Comparison of ENCODE assay signal across 1 fruit fly cellular context in genomic region chr3L:13412200-13412885, dm6.
TF ChIP-seq lines count a peak whose summit lies in the region.

Gene CG10222 (minus strand): TSS chr3L:13412453.
Gene flr (plus strand): TSS chr3L:13412843.

TF ChIP-seq in whole organism, embryonic, 481 proteins besides CTCF, POLR2A, EP300 and RAD21 (continued from another document and continues in another):
- TF ChIP-seq Dek (tag; optimal IDR thresholded peaks at IDR 0.05; lab: Kevin White, UChicago): no peak
- no peak for TF ChIP-seq chn (GFP tag; optimal IDR thresholded peaks at IDR 0.05; lab: Kevin White, UChicago)
- no peak for TF ChIP-seq pros (GFP tag; optimal IDR thresholded peaks at IDR 0.05; lab: Kevin White, UChicago)
- TF ChIP-seq CG13624 (GFP tag; optimal IDR thresholded peaks at IDR 0.05; lab: Kevin White, UChicago): no peak
- no peak for TF ChIP-seq CG9797 (GFP tag; optimal IDR thresholded peaks at IDR 0.05; lab: Kevin White, UChicago)
- TF ChIP-seq NC2α (GFP tag; optimal IDR thresholded peaks at IDR 0.05; lab: Kevin White, UChicago): no peak
- TF ChIP-seq nom (GFP tag; optimal IDR thresholded peaks at IDR 0.05; lab: Kevin White, UChicago): no peak
- TF ChIP-seq org-1 (GFP tag; optimal IDR thresholded peaks at IDR 0.05; lab: Kevin White, UChicago): no peak
- TF ChIP-seq az2 (GFP tag; optimal IDR thresholded peaks at IDR 0.05; lab: Kevin White, UChicago): no peak
- peak; percentile 98 for TF ChIP-seq Kr (GFP tag; optimal IDR thresholded peaks at IDR 0.05; lab: Kevin White, UChicago)
- TF ChIP-seq CG12744 (GFP tag; optimal IDR thresholded peaks at IDR 0.05; lab: Kevin White, UChicago): no peak
- peak; percentile 30 for TF ChIP-seq CG10543 (GFP tag; optimal IDR thresholded peaks at IDR 0.05; lab: Kevin White, UChicago)
- no peak for TF ChIP-seq CG15011 (GFP tag; optimal IDR thresholded peaks at IDR 0.05; lab: Kevin White, UChicago)
- no peak for TF ChIP-seq CG9437 (GFP tag; optimal IDR thresholded peaks at IDR 0.05; lab: Kevin White, UChicago)
- TF ChIP-seq fd3F (GFP tag; optimal IDR thresholded peaks at IDR 0.05; lab: Kevin White, UChicago): no peak
- TF ChIP-seq HLH4C (GFP tag; IDR thresholded peaks at IDR 0.05; lab: Robert Waterston, UW; ENCODE audit: partially characterized antibody): peak; percentile 82
- no peak for TF ChIP-seq lov (optimal IDR thresholded peaks at IDR 0.05; lab: Kevin White, UChicago)
- no peak for TF ChIP-seq lov (GFP tag; IDR thresholded peaks at IDR 0.05; lab: Robert Waterston, UW)
- TF ChIP-seq ranshi (GFP tag; IDR thresholded peaks at IDR 0.05; lab: Robert Waterston, UW): no peak
- no peak for TF ChIP-seq Xrp1 (GFP tag; IDR thresholded peaks at IDR 0.05; lab: Robert Waterston, UW)
- peak; percentile 6 for TF ChIP-seq grau (tag; optimal IDR thresholded peaks at IDR 0.05; lab: Kevin White, UChicago)
- no peak for TF ChIP-seq chif (GFP tag; optimal IDR thresholded peaks at IDR 0.05; lab: Kevin White, UChicago)
- no peak for TF ChIP-seq CG13123 (GFP tag; optimal IDR thresholded peaks at IDR 0.05; lab: Kevin White, UChicago)
- peak; percentile 17 for TF ChIP-seq CG10147 (GFP tag; optimal IDR thresholded peaks at IDR 0.05; lab: Kevin White, UChicago)
- no peak for TF ChIP-seq bcd (GFP tag; optimal IDR thresholded peaks at IDR 0.05; lab: Kevin White, UChicago)
- TF ChIP-seq odd (GFP tag; optimal IDR thresholded peaks at IDR 0.05; lab: Kevin White, UChicago): no peak
- TF ChIP-seq CG7987 (GFP tag; optimal IDR thresholded peaks at IDR 0.05; lab: Kevin White, UChicago): no peak
- no peak for TF ChIP-seq CG43689 (GFP tag; IDR thresholded peaks at IDR 0.05; lab: Robert Waterston, UW)
- no peak for TF ChIP-seq Six4 (GFP tag; optimal IDR thresholded peaks at IDR 0.05; lab: Kevin White, UChicago)
- TF ChIP-seq NC2β (GFP tag; optimal IDR thresholded peaks at IDR 0.05; lab: Kevin White, UChicago): no peak
- no peak for TF ChIP-seq kah (GFP tag; optimal IDR thresholded peaks at IDR 0.05; lab: Kevin White, UChicago)
- no peak for TF ChIP-seq disco-r (GFP tag; optimal IDR thresholded peaks at IDR 0.05; lab: Kevin White, UChicago)
- no peak for TF ChIP-seq Vsx1 (GFP tag; optimal IDR thresholded peaks at IDR 0.05; lab: Kevin White, UChicago)
- no peak for TF ChIP-seq Aef1 (GFP tag; IDR thresholded peaks at IDR 0.05; lab: Robert Waterston, UW)
- TF ChIP-seq sug (tag; optimal IDR thresholded peaks at IDR 0.05; lab: Kevin White, UChicago): peak; percentile 8
- TF ChIP-seq D19A (tag; optimal IDR thresholded peaks at IDR 0.05; lab: Kevin White, UChicago): no peak
- no peak for TF ChIP-seq C15 (GFP tag; IDR thresholded peaks at IDR 0.05; lab: Robert Waterston, UW)
- TF ChIP-seq CG8281 (tag; optimal IDR thresholded peaks at IDR 0.05; lab: Kevin White, UChicago): no peak
- TF ChIP-seq CG6272 (GFP tag; IDR thresholded peaks at IDR 0.05; lab: Robert Waterston, UW): no peak
- no peak for TF ChIP-seq CG4360 (GFP tag; IDR thresholded peaks at IDR 0.05; lab: Robert Waterston, UW)
- TF ChIP-seq dm (GFP tag; optimal IDR thresholded peaks at IDR 0.05; lab: Kevin White, UChicago): no peak
- TF ChIP-seq tin (GFP tag; optimal IDR thresholded peaks at IDR 0.05; lab: Kevin White, UChicago): no peak
- no peak for TF ChIP-seq CG17359 (tag; optimal IDR thresholded peaks at IDR 0.05; lab: Kevin White, UChicago)
- TF ChIP-seq gt (GFP tag; IDR thresholded peaks at IDR 0.05; lab: Robert Waterston, UW): no peak
- TF ChIP-seq CG1647 (GFP tag; optimal IDR thresholded peaks at IDR 0.05; lab: Kevin White, UChicago): no peak
- no peak for TF ChIP-seq CG7839 (tag; optimal IDR thresholded peaks at IDR 0.05; lab: Kevin White, UChicago)
- no peak for TF ChIP-seq CG12942 (GFP tag; optimal IDR thresholded peaks at IDR 0.05; lab: Kevin White, UChicago)
- TF ChIP-seq dpn (GFP tag; optimal IDR thresholded peaks at IDR 0.05; lab: Kevin White, UChicago): no peak
- TF ChIP-seq fu2 (GFP tag; optimal IDR thresholded peaks at IDR 0.05; lab: Kevin White, UChicago): no peak
- TF ChIP-seq ems (GFP tag; optimal IDR thresholded peaks at IDR 0.05; lab: Kevin White, UChicago): no peak
- peak; percentile 58 for TF ChIP-seq CG14710 (tag; optimal IDR thresholded peaks at IDR 0.05; lab: Kevin White, UChicago)
- TF ChIP-seq CG8290 (GFP tag; optimal IDR thresholded peaks at IDR 0.05; lab: Kevin White, UChicago): peak; percentile 29
- no peak for TF ChIP-seq CG8290 (tag; optimal IDR thresholded peaks at IDR 0.05; lab: Kevin White, UChicago)
- TF ChIP-seq Nf-YC (tag; optimal IDR thresholded peaks at IDR 0.05; lab: Kevin White, UChicago): peak; percentile 35
- TF ChIP-seq dimm (GFP tag; IDR thresholded peaks at IDR 0.05; lab: Robert Waterston, UW): no peak
- no peak for TF ChIP-seq CG6254 (GFP tag; optimal IDR thresholded peaks at IDR 0.05; lab: Kevin White, UChicago)
- TF ChIP-seq Atf6 (GFP tag; IDR thresholded peaks at IDR 0.05; lab: Robert Waterston, UW): no peak
- TF ChIP-seq CG10431 (GFP tag; optimal IDR thresholded peaks at IDR 0.05; lab: Kevin White, UChicago): no peak
- TF ChIP-seq eyg (GFP tag; optimal IDR thresholded peaks at IDR 0.05; lab: Kevin White, UChicago): no peak
- TF ChIP-seq CG1024 (GFP tag; IDR thresholded peaks at IDR 0.05; lab: Robert Waterston, UW): no peak
- no peak for TF ChIP-seq CG18764 (GFP tag; optimal IDR thresholded peaks at IDR 0.05; lab: Kevin White, UChicago)
- no peak for TF ChIP-seq Eip74EF (GFP tag; optimal IDR thresholded peaks at IDR 0.05; lab: Kevin White, UChicago)
- TF ChIP-seq her (GFP tag; optimal IDR thresholded peaks at IDR 0.05; lab: Kevin White, UChicago): no peak
- no peak for TF ChIP-seq repo (GFP tag; optimal IDR thresholded peaks at IDR 0.05; lab: Kevin White, UChicago)
- no peak for TF ChIP-seq insv (GFP tag; optimal IDR thresholded peaks at IDR 0.05; lab: Kevin White, UChicago)
- TF ChIP-seq Sry-δ (GFP tag; optimal IDR thresholded peaks at IDR 0.05; lab: Kevin White, UChicago): peak; percentile 86
- no peak for TF ChIP-seq sob (GFP tag; IDR thresholded peaks at IDR 0.05; lab: Robert Waterston, UW)
- TF ChIP-seq CG12236 (GFP tag; optimal IDR thresholded peaks at IDR 0.05; lab: Kevin White, UChicago): no peak
- TF ChIP-seq CkIIα-i1 (GFP tag; IDR thresholded peaks at IDR 0.05; lab: Robert Waterston, UW): no peak
- TF ChIP-seq sisA (GFP tag; IDR thresholded peaks at IDR 0.05; lab: Robert Waterston, UW): no peak
- TF ChIP-seq CG17912 (GFP tag; optimal IDR thresholded peaks at IDR 0.05; lab: Kevin White, UChicago): no peak
- TF ChIP-seq pho (GFP tag; optimal IDR thresholded peaks at IDR 0.05; lab: Kevin White, UChicago): no peak
- TF ChIP-seq TFAM (GFP tag; optimal IDR thresholded peaks at IDR 0.05; lab: Kevin White, UChicago): no peak
- TF ChIP-seq Scr (GFP tag; IDR thresholded peaks at IDR 0.05; lab: Robert Waterston, UW; ENCODE audit: partially characterized antibody): peak; percentile 87
- TF ChIP-seq CG2202 (tag; optimal IDR thresholded peaks at IDR 0.05; lab: Kevin White, UChicago): no peak
- no peak for TF ChIP-seq ftz-f1 (GFP tag; optimal IDR thresholded peaks at IDR 0.05; lab: Kevin White, UChicago)
- TF ChIP-seq lmd (GFP tag; IDR thresholded peaks at IDR 0.05; lab: Robert Waterston, UW): no peak
- no peak for TF ChIP-seq CG4282 (GFP tag; optimal IDR thresholded peaks at IDR 0.05; lab: Kevin White, UChicago)
- TF ChIP-seq CG18619 (GFP tag; optimal IDR thresholded peaks at IDR 0.05; lab: Kevin White, UChicago): no peak
- TF ChIP-seq HLH54F (GFP tag; optimal IDR thresholded peaks at IDR 0.05; lab: Kevin White, UChicago): no peak
- no peak for TF ChIP-seq tio (GFP tag; optimal IDR thresholded peaks at IDR 0.05; lab: Kevin White, UChicago)
- no peak for TF ChIP-seq Ets65A (GFP tag; lab: Kevin White, UChicago)
- no peak for TF ChIP-seq CG11247 (GFP tag; IDR thresholded peaks at IDR 0.05; lab: Robert Waterston, UW)
- TF ChIP-seq sqz (GFP tag; optimal IDR thresholded peaks at IDR 0.05; lab: Kevin White, UChicago): no peak
- 0 out of 2 replicates have a peak, but pooled peaks have one; percentile 51 for TF ChIP-seq sna (GFP tag; IDR thresholded peaks at IDR 0.05; lab: Robert Waterston, UW; ENCODE audit: partially characterized antibody)
- no peak for TF ChIP-seq oc (tag; optimal IDR thresholded peaks at IDR 0.05; lab: Kevin White, UChicago)
- TF ChIP-seq CG1529 (GFP tag; optimal IDR thresholded peaks at IDR 0.05; lab: Kevin White, UChicago): no peak
- no peak for TF ChIP-seq pum (GFP tag; optimal IDR thresholded peaks at IDR 0.05; lab: Kevin White, UChicago)
- TF ChIP-seq CG31365 (tag; optimal IDR thresholded peaks at IDR 0.05; lab: Kevin White, UChicago): no peak
- TF ChIP-seq en (GFP tag; optimal IDR thresholded peaks at IDR 0.05; lab: Kevin White, UChicago): no peak
- TF ChIP-seq Hmx (GFP tag; optimal IDR thresholded peaks at IDR 0.05; lab: Kevin White, UChicago): no peak
- TF ChIP-seq CG12299 (tag; optimal IDR thresholded peaks at IDR 0.05; lab: Kevin White, UChicago): no peak
- TF ChIP-seq H15 (GFP tag; IDR thresholded peaks at IDR 0.05; lab: Robert Waterston, UW): no peak
- TF ChIP-seq pzg (GFP tag; optimal IDR thresholded peaks at IDR 0.05; lab: Kevin White, UChicago): peak; percentile 22
- TF ChIP-seq CG15601 (tag; optimal IDR thresholded peaks at IDR 0.05; lab: Kevin White, UChicago): peak; percentile 19
- no peak for TF ChIP-seq cad (GFP tag; optimal IDR thresholded peaks at IDR 0.05; lab: Kevin White, UChicago)
- TF ChIP-seq Mes4 (GFP tag; optimal IDR thresholded peaks at IDR 0.05; lab: Kevin White, UChicago): no peak
- no peak for TF ChIP-seq Hr39 (optimal IDR thresholded peaks at IDR 0.05; lab: Kevin White, UChicago)
- peak; percentile 42 for TF ChIP-seq CG10267 (tag; optimal IDR thresholded peaks at IDR 0.05; lab: Kevin White, UChicago)
- TF ChIP-seq CG17328 (GFP tag; IDR thresholded peaks at IDR 0.05; lab: Robert Waterston, UW): no peak
- TF ChIP-seq gce (GFP tag; IDR thresholded peaks at IDR 0.05; lab: Robert Waterston, UW): no peak
- TF ChIP-seq Blimp-1 (GFP tag; optimal IDR thresholded peaks at IDR 0.05; lab: Kevin White, UChicago): no peak
- no peak for TF ChIP-seq CG12219 (GFP tag; optimal IDR thresholded peaks at IDR 0.05; lab: Kevin White, UChicago)
- no peak for TF ChIP-seq CrebB (tag; optimal IDR thresholded peaks at IDR 0.05; lab: Kevin White, UChicago)
- TF ChIP-seq CG4617 (GFP tag; optimal IDR thresholded peaks at IDR 0.05; lab: Kevin White, UChicago; ENCODE audit: borderline replicate concordance): peak; percentile 15
- no peak for TF ChIP-seq PHDP (tag; optimal IDR thresholded peaks at IDR 0.05; lab: Kevin White, UChicago)
- no peak for TF ChIP-seq gcm (GFP tag; optimal IDR thresholded peaks at IDR 0.05; lab: Kevin White, UChicago)
- no peak for TF ChIP-seq ato (GFP tag; IDR thresholded peaks at IDR 0.05; lab: Robert Waterston, UW; ENCODE audit: partially characterized antibody)
- TF ChIP-seq CG11456 (GFP tag; IDR thresholded peaks at IDR 0.05; lab: Robert Waterston, UW): no peak
- peak; percentile 53 for TF ChIP-seq nmo (GFP tag; optimal IDR thresholded peaks at IDR 0.05; lab: Kevin White, UChicago)
- no peak for TF ChIP-seq Spps (tag; optimal IDR thresholded peaks at IDR 0.05; lab: Kevin White, UChicago)
- peak; percentile 69 for TF ChIP-seq Dp (GFP tag; optimal IDR thresholded peaks at IDR 0.05; lab: Kevin White, UChicago)
- TF ChIP-seq zf30C (GFP tag; optimal IDR thresholded peaks at IDR 0.05; lab: Kevin White, UChicago): no peak
- peak; percentile 69 for TF ChIP-seq hb (GFP tag; IDR thresholded peaks at IDR 0.05; lab: Robert Waterston, UW; ENCODE audit: partially characterized antibody)
- no peak for TF ChIP-seq NFAT (GFP tag; IDR thresholded peaks at IDR 0.05; lab: Robert Waterston, UW)
- no peak for TF ChIP-seq scrt (GFP tag; optimal IDR thresholded peaks at IDR 0.05; lab: Kevin White, UChicago)
- peak; percentile 13 for TF ChIP-seq CG2712 (tag; optimal IDR thresholded peaks at IDR 0.05; lab: Kevin White, UChicago)
- no peak for TF ChIP-seq sr (GFP tag; IDR thresholded peaks at IDR 0.05; lab: Robert Waterston, UW)
- no peak for TF ChIP-seq esg (GFP tag; conservative IDR thresholded peaks at IDR 0.05; lab: Robert Waterston, UW)
- no peak for TF ChIP-seq Dip2 (GFP tag; IDR thresholded peaks at IDR 0.05; lab: Robert Waterston, UW)
- no peak for TF ChIP-seq CG18599 (GFP tag; optimal IDR thresholded peaks at IDR 0.05; lab: Kevin White, UChicago)
- no peak for TF ChIP-seq Ada2b (GFP tag; IDR thresholded peaks at IDR 0.05; lab: Robert Waterston, UW)
- TF ChIP-seq pita (GFP tag; optimal IDR thresholded peaks at IDR 0.05; lab: Kevin White, UChicago): no peak
- no peak for TF ChIP-seq dysf (GFP tag; IDR thresholded peaks at IDR 0.05; lab: Robert Waterston, UW)
- TF ChIP-seq sima (GFP tag; optimal IDR thresholded peaks at IDR 0.05; lab: Kevin White, UChicago): no peak
- TF ChIP-seq gcm2 (GFP tag; optimal IDR thresholded peaks at IDR 0.05; lab: Kevin White, UChicago): no peak
- no peak for TF ChIP-seq Abd-B (GFP tag; optimal IDR thresholded peaks at IDR 0.05; lab: Kevin White, UChicago)
- peak; percentile 58; the same call in 2 of the 3 replicates for TF ChIP-seq CG34224 (GFP tag; IDR thresholded peaks at IDR 0.05; lab: Robert Waterston, UW; ENCODE audit: partially characterized antibody)
- TF ChIP-seq CG3065 (GFP tag; optimal IDR thresholded peaks at IDR 0.05; lab: Kevin White, UChicago): no peak
- TF ChIP-seq Sry-β (GFP tag; optimal IDR thresholded peaks at IDR 0.05; lab: Kevin White, UChicago): no peak
- TF ChIP-seq mld (GFP tag; IDR thresholded peaks at IDR 0.05; lab: Robert Waterston, UW; ENCODE audit: partially characterized antibody): 0 out of 3 replicates have a peak, but pooled peaks have one; percentile 62
- no peak for TF ChIP-seq B-H1 (GFP tag; IDR thresholded peaks at IDR 0.05; lab: Robert Waterston, UW)
- no peak for TF ChIP-seq da (GFP tag; optimal IDR thresholded peaks at IDR 0.05; lab: Kevin White, UChicago)
- no peak for TF ChIP-seq Nf-YB (GFP tag; optimal IDR thresholded peaks at IDR 0.05; lab: Kevin White, UChicago)
- TF ChIP-seq crp (GFP tag; optimal IDR thresholded peaks at IDR 0.05; lab: Kevin White, UChicago): no peak
- TF ChIP-seq CG10565 (GFP tag; optimal IDR thresholded peaks at IDR 0.05; lab: Kevin White, UChicago): no peak
- no peak for TF ChIP-seq CG16779 (GFP tag; IDR thresholded peaks at IDR 0.05; lab: Robert Waterston, UW)
- TF ChIP-seq zen (tag; optimal IDR thresholded peaks at IDR 0.05; lab: Kevin White, UChicago): peak; percentile 10
- no peak for TF ChIP-seq CG14441 (GFP tag; IDR thresholded peaks at IDR 0.05; lab: Robert Waterston, UW)
- peak; percentile 45; the same call in 1 of the 2 replicates for TF ChIP-seq CG31441 (GFP tag; IDR thresholded peaks at IDR 0.05; lab: Robert Waterston, UW)
